Worm (Caenorhabditis elegans): Measurements from ENCODE around the gene pas-6.

DNA sequence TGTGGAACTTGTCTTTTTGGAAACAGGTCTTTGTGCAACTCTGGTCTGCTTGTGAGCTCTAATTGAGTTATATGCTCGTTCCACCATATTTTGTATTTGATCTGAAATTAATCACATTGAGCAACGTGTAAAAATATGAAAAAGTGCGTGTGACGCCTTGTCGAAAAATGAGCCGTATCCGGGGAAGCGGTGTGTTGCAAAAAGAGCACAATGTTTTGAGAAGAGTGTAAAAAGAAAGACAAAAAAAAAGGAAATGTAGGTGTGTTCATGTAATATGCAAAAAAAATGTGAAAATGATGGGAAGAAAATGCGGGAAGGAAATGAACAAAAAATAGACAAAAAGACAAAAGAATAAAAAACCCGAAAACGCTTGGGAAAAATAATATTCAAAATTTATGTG lies 46.6 kb upstream of the pas-6 start, which contains the start of gene acy-4:
- TF ChIP-seq mep-1 (tag; optimal IDR thresholded peaks at IDR 0.05) (no peak), unc-62 (GFP tag; optimal IDR thresholded peaks at IDR 0.05) (no peak), lin-13 (tag; optimal IDR thresholded peaks at IDR 0.05) (no peak), snpc-4 (tag; optimal IDR thresholded peaks at IDR 0.05) (no peak), drap-1 (GFP tag; optimal IDR thresholded peaks at IDR 0.05) (no peak)

Data from whole organism, mixed stage, embryonic.